Worm (Caenorhabditis elegans): ENCODE measurements around the gene spp-7.
"Not testable (repeated sequence)": the region's sequence is repeated elsewhere in the genome, so short reads cannot be mapped to it uniquely, and the experiment has no call there.

The spp-7 gene

DNA sequence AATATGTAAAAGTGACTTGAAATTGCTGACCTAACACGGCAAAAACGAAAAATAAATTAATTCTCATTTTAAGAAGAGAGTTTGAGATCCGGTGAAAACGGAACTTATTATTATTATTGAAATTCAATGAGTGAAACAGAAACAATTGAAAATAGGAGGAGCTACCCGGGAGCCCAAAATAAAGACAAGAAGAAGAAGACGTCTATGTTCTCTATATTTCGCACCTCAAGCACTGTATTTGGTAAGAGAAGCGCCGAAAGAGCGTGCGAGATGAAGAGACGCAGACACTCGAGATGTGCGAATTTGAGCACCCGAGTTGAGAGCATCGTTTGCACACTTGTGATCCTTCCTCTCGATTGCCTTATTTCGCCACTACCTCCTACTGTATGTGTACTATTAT, at the start of gene spp-7:
Gene spp-7, minus strand, starts transcription at position 101 of the 400 bp plus-strand sequence.
- TF ChIP-seq unc-62 (GFP tag; optimal IDR thresholded peaks at IDR 0.05): no peak

DNA sequence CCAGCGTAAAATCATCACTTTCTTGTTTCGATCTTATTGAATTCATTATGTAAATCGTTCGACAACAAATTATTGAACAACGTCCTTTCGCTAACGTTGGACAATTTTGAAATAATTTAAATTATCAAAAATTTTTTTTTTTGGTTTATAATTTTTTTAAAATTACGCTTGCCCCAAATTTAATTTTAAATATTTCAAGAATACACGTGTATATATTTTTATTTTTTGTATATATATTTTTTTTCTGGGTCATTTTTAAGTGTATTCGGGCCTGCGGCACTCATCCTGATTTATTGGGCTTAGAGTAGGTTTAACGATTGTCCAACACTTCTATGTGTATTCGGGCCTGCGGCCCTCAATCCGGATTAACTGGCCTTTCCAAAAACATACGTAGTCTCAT, 48.8 kb upstream of the spp-7 start, which contains the start of gene Y52D5A.2:
Gene Y52D5A.2, minus strand, starts transcription at position 101 of the 400 bp plus-strand sequence.
- TF ChIP-seq unc-62 (GFP tag; optimal IDR thresholded peaks at IDR 0.05): not testable (repeated sequence)

ce11 chrIV:5462820-5463219, 47.2 kb upstream of the spp-7 start:
- TF ChIP-seq unc-62 (GFP tag; optimal IDR thresholded peaks at IDR 0.05): no peak

DNA sequence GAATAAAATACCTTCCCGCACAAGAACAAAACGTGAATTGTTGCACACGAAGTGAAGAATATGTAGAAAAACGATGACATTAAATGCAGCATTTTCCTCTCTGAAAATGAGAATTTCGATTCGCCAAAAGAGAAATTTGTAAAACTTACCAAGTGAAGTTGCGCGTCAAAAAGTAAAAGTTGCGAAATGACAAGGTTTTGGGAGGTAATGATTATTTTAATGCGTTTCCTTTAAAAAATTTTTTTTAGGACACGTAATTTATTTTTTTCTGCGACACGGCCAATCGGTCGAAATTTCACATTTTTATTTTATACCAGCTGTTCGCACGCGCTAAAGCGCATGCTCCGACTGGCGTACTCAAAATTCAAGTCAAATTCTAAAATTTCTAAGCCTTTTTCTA, 40.4 kb upstream of the spp-7 start, which contains the start of gene Y4C6A.3:
Gene Y4C6A.3, minus strand, starts transcription at position 101 of the 400 bp plus-strand sequence.
- TF ChIP-seq unc-62 (GFP tag; optimal IDR thresholded peaks at IDR 0.05): not testable (repeated sequence)

DNA sequence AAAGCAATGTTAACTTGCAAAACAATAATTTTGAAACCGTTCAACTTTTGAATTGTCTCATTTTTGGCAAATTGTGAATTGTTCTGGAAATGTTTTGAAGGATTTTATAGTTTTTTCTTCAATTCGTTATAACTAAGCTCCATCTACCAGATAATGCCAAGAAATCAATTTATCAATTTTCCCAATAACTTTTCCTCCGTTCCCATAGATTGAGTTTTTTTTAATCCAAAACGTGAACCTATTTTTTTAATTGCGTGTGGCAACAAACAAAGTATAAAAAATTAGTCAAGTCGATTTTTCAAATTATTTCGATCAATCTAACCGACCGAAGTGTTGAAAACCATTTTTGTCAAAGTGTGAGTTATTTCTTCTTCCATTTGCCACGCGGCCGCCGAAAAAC, 37.1 kb upstream of the spp-7 start, which contains the start of gene Y4C6A.4:
Gene Y4C6A.4, plus strand, starts transcription at position 301 of the 400 bp plus-strand sequence.
- no peak for TF ChIP-seq unc-62 (GFP tag; optimal IDR thresholded peaks at IDR 0.05)

DNA sequence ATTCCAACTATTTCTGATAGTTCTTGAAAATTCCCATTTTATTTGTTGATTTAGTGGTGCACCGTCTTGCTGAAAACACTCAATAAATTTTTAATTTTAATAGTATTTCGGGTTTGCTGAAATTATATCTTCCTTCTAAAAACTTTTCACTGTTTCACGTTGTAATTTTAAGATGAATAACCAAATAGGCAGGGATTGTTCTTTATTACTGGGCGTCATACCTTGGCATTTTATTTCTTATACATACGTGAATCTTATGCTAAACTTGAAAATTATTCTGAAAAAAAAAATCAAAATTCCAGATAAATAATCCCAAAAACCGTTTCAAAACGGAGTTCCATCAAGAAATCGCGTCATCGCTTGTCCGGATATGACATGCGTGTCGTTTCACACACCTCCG, 23.1 kb upstream of the spp-7 start, which contains the start of gene mgl-3:
Gene mgl-3, plus strand, starts transcription at position 301 of the 400 bp plus-strand sequence.
- no peak for TF ChIP-seq unc-62 (GFP tag; optimal IDR thresholded peaks at IDR 0.05)

DNA sequence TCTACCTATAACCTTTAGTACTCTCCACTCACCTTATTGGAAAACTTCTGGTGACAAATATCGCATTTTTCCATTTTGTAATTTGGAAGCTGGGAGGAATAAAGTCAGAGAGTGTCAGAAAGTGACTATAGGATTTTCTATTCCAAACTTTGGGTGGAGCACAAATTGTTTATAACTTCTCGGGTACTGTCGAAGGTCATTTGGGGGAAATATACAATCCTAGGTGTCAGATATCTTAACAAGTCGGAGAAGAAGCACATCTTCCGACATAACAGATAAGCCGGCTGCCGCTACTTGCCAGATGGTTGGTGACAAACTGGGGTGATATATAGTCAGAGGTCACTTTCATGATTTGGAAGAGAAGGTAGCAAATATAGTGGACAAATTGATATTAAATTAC, 3.5 kb upstream of the spp-7 start, which contains the start of gene ehn-3:
Gene ehn-3, minus strand, starts transcription at position 101 of the 400 bp plus-strand sequence.
- no peak for TF ChIP-seq unc-62 (GFP tag; optimal IDR thresholded peaks at IDR 0.05)

DNA sequence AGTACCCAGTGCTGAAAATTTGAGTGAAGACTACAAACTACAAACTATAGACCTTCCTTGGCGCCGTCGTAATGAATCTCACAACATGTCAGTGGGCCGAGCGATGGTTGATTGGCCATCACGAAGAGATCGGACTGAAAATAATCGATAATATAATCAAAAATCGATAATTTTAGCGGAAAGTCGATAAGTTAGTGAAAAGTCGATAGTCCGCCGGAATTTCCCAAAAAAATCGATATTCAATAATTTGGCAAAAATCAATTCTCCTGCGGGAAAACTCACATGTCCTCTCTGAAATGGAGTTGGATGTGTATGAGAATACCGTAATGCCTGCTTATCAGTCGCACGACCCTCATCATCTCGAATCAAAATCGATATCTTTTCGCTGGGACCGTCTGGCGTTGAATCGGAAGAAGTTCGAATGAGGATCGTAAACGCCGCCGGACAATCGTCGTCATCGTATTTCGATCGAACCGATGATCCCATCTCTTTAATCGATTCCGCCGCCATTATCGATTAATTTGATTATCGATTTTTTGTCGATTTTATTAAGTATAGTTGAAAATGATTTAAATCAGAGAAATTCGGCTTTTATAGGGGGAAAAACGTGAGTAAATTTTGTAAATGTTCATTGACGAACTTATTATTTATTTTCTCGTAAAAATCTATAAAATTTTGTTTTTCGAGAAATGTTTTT, 3.8 kb downstream of the spp-7 start, which contains the start of gene ZK616.8:
Gene ZK616.8, minus strand, starts transcription at position 553 of the 697 bp plus-strand sequence.
- no peak for TF ChIP-seq unc-62 (GFP tag; optimal IDR thresholded peaks at IDR 0.05)

ce11 chrIV:5411120-5411519, 4.5 kb downstream of the spp-7 start, which contains the start of gene ZK616.65:
TSS of gene ZK616.65 (minus strand) at chrIV:5411220.
- TF ChIP-seq unc-62 (GFP tag; optimal IDR thresholded peaks at IDR 0.05): no peak

ce11 chrIV:5409112-5409511, 6.5 kb downstream of the spp-7 start:
- no peak for TF ChIP-seq unc-62 (GFP tag; optimal IDR thresholded peaks at IDR 0.05)

DNA sequence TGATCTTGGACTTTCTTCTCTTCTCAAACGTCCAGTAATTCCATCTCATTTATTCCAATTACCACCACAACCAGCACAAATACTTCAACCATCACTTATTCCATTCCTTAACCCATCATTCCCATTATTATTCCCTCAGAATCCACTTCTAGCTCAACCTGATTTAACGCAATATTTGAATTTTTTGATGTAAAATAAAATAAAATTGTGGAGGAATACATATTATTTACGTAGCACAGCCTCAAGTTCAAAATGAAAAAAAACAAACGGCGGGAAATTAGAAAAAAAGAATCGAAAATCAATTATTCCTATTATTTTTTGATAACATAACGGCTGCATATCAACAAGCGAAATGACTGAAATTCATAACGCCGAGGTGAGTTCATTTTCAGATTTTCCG, 10.3 kb downstream of the spp-7 start, which contains the start of gene ZK616.61:
Gene ZK616.61, plus strand, starts transcription at position 301 of the 400 bp plus-strand sequence.
- no peak for TF ChIP-seq unc-62 (GFP tag; optimal IDR thresholded peaks at IDR 0.05)

DNA sequence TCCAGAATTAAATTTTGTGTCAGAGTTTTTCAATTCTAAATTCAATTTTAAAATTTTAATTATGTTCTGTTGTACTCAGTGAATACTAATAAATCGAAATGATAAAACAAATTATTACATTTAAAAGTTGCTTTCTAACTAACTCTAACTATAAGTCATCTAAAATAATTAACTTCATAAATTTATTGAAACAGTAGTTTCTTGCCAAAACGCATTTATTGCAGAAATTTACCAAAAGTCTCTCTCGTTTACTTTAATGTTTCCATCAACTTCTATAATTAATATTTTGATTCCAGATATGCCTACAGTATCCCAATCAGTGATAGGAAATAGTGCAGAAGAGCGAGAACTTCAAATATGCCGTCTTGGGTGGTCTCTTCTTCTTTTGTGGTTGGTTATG, 15.0 kb downstream of the spp-7 start, which contains the start of gene ZK616.1:
Gene ZK616.1, plus strand, starts transcription at position 301 of the 400 bp plus-strand sequence.
- TF ChIP-seq unc-62 (GFP tag; optimal IDR thresholded peaks at IDR 0.05): no peak

DNA sequence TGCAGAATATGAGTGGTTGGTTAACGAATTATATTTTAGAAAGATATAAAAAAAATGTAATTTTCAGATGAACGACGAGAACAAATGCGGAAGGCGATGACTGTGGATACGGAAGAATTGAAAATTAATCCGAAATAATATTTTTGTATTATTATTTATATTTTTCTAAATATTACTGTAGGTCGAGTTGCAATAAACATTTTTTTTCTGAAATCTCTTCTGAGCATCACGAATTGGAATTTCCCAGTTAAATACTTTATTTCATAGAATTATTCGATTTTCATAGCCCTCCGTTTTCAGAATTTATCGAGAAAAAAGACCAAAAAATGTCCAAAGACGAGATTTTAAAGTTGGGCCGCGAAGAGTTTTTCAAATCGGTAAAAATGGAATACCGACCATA, 18.1 kb downstream of the spp-7 start, which contains the start of gene ZK616.2:
Gene ZK616.2, plus strand, starts transcription at position 301 of the 400 bp plus-strand sequence.
- no peak for TF ChIP-seq unc-62 (GFP tag; optimal IDR thresholded peaks at IDR 0.05)

DNA sequence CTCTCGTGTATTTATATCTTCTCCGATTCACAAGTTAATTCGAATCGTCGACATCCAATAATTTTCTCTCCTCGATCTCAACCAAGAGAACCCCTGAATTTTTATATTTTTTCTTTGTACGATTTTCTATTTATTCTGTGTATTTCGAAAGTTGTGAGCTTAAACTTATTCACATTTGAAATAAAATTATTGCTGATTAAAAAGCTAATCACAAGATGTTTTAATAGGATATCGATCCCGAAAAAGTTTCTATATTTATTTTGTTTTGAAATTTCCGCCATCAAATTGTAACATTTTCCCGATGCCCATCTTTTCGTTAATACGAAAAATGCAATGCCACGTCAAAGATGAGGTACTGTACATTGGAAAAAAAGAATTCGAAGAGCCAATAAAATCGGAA, 18.8 kb downstream of the spp-7 start, which contains the start of gene ZK616.3:
Gene ZK616.3, plus strand, starts transcription at position 301 of the 400 bp plus-strand sequence.
- no peak for TF ChIP-seq unc-62 (GFP tag; optimal IDR thresholded peaks at IDR 0.05)

DNA sequence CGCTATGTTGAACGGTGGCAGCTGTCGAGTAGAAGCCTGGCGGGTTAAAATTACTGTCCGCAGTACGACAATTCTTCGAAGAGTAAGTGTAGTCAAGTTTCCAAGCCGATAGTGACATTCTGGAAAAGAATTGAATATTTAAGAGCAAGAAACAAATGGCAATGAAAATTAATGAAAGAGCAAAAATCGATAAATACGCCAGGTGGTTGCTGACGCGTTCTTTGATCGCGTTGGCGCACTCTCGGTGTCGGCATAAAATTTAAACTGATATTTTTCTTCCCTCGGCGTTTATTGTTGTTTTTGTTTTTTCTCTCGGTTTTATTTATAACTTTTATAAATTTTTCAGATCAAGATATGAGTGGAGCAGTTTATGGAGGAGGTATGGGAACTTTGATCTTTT, 20.9 kb downstream of the spp-7 start, which contains the start of the genes perm-3 and swsn-6:
Gene perm-3, minus strand, starts transcription at position 118 of the 400 bp plus-strand sequence.
Gene swsn-6, plus strand, starts transcription at position 347 of the 400 bp plus-strand sequence.
- TF ChIP-seq unc-62 (GFP tag; optimal IDR thresholded peaks at IDR 0.05): no peak

DNA sequence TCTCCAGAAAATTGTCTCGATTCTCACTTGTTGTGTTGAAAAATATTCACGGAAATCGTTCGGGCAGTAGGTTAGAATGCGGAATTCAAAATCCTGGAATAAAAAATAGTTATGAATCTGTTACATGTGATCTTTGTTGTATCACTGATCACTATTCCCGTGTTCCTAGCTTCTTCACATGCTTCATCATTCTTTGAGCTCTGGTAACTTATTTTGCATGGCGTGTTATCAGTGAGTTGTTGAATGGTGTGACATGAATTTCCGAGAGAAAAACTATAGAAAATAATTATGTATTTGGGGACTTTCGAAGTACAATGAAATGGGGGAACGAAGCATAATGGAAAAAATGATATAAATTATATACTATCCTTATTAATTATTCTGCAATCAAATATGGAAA, 22.0 kb downstream of the spp-7 start:
- TF ChIP-seq unc-62 (GFP tag; optimal IDR thresholded peaks at IDR 0.05): no peak
